Fruit fly (Drosophila melanogaster) whole organism, embryonic: ENCODE data around the gene CG5107.

Experiments used
- Adf1 ChIP-seq: fragments of 200-800 bp; sonication (Bioruptor generic); IDR thresholded peaks from 2 replicates; pipeline ENCODE4 v1.3.6; 2022; ENCODE audit warnings: missing biosample characterization, missing genetic modification characterization
- Atf3 ChIP-seq: fragments of 200-800 bp; sonication (Bioruptor generic); optimal IDR thresholded peaks from 3 replicates; lab custom pipeline; 2016; ENCODE audit warnings: missing biosample characterization, missing genetic modification characterization
- B-H2 ChIP-seq: fragments of 200-800 bp; sonication (Bioruptor generic); optimal IDR thresholded peaks from 2 replicates; lab custom pipeline; 2018; ENCODE audit warnings: missing biosample characterization, mild to moderate bottlenecking, missing genetic modification characterization
- CG11093 ChIP-seq: fragments of 200-800 bp; sonication (Bioruptor generic); IDR thresholded peaks from 3 replicates; pipeline ENCODE4 v1.3.6; 2022; ENCODE audit warnings: missing biosample characterization, missing genetic modification characterization
- CG11247 ChIP-seq: fragments of 200-800 bp; sonication (Bioruptor generic); IDR thresholded peaks from 2 replicates; pipeline ENCODE4 v1.3.6; 2022; ENCODE audit warnings: missing biosample characterization, missing genetic modification characterization
- CG11695 ChIP-seq: fragments of 200-800 bp; sonication (Bioruptor generic); IDR thresholded peaks from 3 replicates; pipeline ENCODE4 v1.3.6; 2022; ENCODE audit warnings: missing biosample characterization, missing genetic modification characterization
- CG11696 ChIP-seq: fragments of 200-800 bp; sonication (Bioruptor generic); IDR thresholded peaks from 2 replicates; pipeline ENCODE4 v1.3.6; 2022; ENCODE audit warnings: missing biosample characterization, missing genetic modification characterization
- CG12155 ChIP-seq: fragments of 200-800 bp; sonication (Bioruptor generic); optimal IDR thresholded peaks from 3 replicates; lab custom pipeline; 2016; ENCODE audit warnings: missing biosample characterization, missing genetic modification characterization
- CG12219 ChIP-seq: fragments of 200-800 bp; sonication (Bioruptor generic); optimal IDR thresholded peaks from 3 replicates; lab custom pipeline; 2018; ENCODE audit warnings: missing biosample characterization, mild to moderate bottlenecking, missing genetic modification characterization
- CG14965 ChIP-seq: fragments of 200-800 bp; sonication (Bioruptor generic); optimal IDR thresholded peaks from 2 replicates; lab custom pipeline; 2016; ENCODE audit warnings: missing biosample characterization, missing genetic modification characterization, borderline replicate concordance
- CG1647 ChIP-seq: fragments of 200-800 bp; sonication (Bioruptor generic); optimal IDR thresholded peaks from 3 replicates; lab custom pipeline; 2016; ENCODE audit warnings: missing biosample characterization, missing genetic modification characterization
- CG16863 ChIP-seq: fragments of 200-800 bp; sonication (Bioruptor generic); optimal IDR thresholded peaks from 3 replicates; lab custom pipeline; 2016; ENCODE audit warnings: missing biosample characterization, missing genetic modification characterization
- CG17359 ChIP-seq: fragments of 200-800 bp; sonication (Bioruptor generic); optimal IDR thresholded peaks from 3 replicates; lab custom pipeline; 2018; ENCODE audit warnings: missing biosample characterization, mild to moderate bottlenecking, missing genetic modification characterization, moderate library complexity
- CG32772 ChIP-seq: fragments of 200-800 bp; sonication (Bioruptor generic); IDR thresholded peaks from 2 replicates; pipeline ENCODE4 v1.3.6; 2022; ENCODE audit warnings: missing biosample characterization, missing genetic modification characterization
- CG6175 ChIP-seq: fragments of 200-800 bp; sonication (Bioruptor generic); IDR thresholded peaks from 3 replicates; pipeline ENCODE4 v1.3.6; 2022; ENCODE audit warnings: missing biosample characterization, missing genetic modification characterization
- CG6689 ChIP-seq: fragments of 200-800 bp; sonication (Bioruptor generic); IDR thresholded peaks from 2 replicates; pipeline ENCODE4 v1.3.6; 2022; ENCODE audit warnings: missing biosample characterization, missing genetic modification characterization
- CG7745 ChIP-seq: fragments of 200-800 bp; sonication (Bioruptor generic); optimal IDR thresholded peaks from 2 replicates; lab custom pipeline; 2018; ENCODE audit warnings: missing biosample characterization, mild to moderate bottlenecking, missing genetic modification characterization, moderate library complexity
- CG7963 ChIP-seq: fragments of 200-800 bp; sonication (Bioruptor generic); IDR thresholded peaks from 3 replicates; pipeline ENCODE4 v1.3.6; 2022; ENCODE audit warnings: missing biosample characterization, missing genetic modification characterization; ENCODE audit not compliant: partially characterized antibody
- CG9817 ChIP-seq: fragments of 200-800 bp; sonication (Bioruptor generic); optimal IDR thresholded peaks from 2 replicates; lab custom pipeline; 2018; ENCODE audit warnings: missing biosample characterization, mild to moderate bottlenecking, missing genetic modification characterization, moderate library complexity
- CG9876 ChIP-seq: fragments of 200-800 bp; sonication (Bioruptor generic); optimal IDR thresholded peaks from 2 replicates; lab custom pipeline; 2016; ENCODE audit warnings: missing biosample characterization, missing genetic modification characterization
- CTCF ChIP-seq: fragments of 200-800 bp; sonication (Bioruptor generic); optimal IDR thresholded peaks from 2 replicates; lab custom pipeline; 2017; ENCODE audit warnings: missing biosample characterization, mild to moderate bottlenecking, missing genetic modification characterization, moderate library complexity
- Camta ChIP-seq: fragments of 200-800 bp; sonication (Bioruptor generic); optimal IDR thresholded peaks from 2 replicates; lab custom pipeline; 2016; ENCODE audit warnings: missing biosample characterization, missing genetic modification characterization
- CrebB ChIP-seq: fragments of 200-800 bp; sonication (Bioruptor generic); optimal IDR thresholded peaks from 3 replicates; lab custom pipeline; 2018; ENCODE audit warnings: missing biosample characterization, mild to moderate bottlenecking, missing genetic modification characterization
- Doc2 ChIP-seq: fragments of 200-800 bp; sonication (Bioruptor generic); IDR thresholded peaks from 2 replicates; pipeline ENCODE4 v1.3.6; 2022; ENCODE audit warnings: missing biosample characterization, missing genetic modification characterization
- Doc3 ChIP-seq: fragments of 200-800 bp; sonication (Bioruptor generic); IDR thresholded peaks from 3 replicates; pipeline ENCODE4 v1.3.6; 2022; ENCODE audit warnings: missing biosample characterization, missing genetic modification characterization; ENCODE audit not compliant: partially characterized antibody
- Eip74EF ChIP-seq, 2 experiments: fragments of 200-800 bp in 1 of 2; fragments of >200 bp in 1 of 2; sonication (Bioruptor generic) in 1 of 2; optimal IDR thresholded peaks; 2 replicates each; lab custom pipeline; 2017 to 2019; ENCODE audit warnings: missing biosample characterization in 2 of 2, missing genetic modification characterization in 2 of 2, mild to moderate bottlenecking in 1 of 2, moderate library complexity in 1 of 2
- Fer1 ChIP-seq: fragments of 200-800 bp; sonication (Bioruptor generic); optimal IDR thresholded peaks from 2 replicates; lab custom pipeline; 2017; ENCODE audit warnings: missing biosample characterization, mild to moderate bottlenecking, missing genetic modification characterization
- Gsc ChIP-seq: fragments of 200-800 bp; sonication (Bioruptor generic); IDR thresholded peaks from 2 replicates; pipeline ENCODE4 v1.3.6; 2022; ENCODE audit warnings: missing biosample characterization, missing genetic modification characterization
- Med ChIP-seq: fragments of 200-800 bp; sonication (Bioruptor generic); peaks from one replicate; lab custom pipeline; 2016; ENCODE audit warnings: missing biosample characterization, missing genetic modification characterization, mild to moderate bottlenecking, inconsistent platforms, moderate library complexity
- Six4 ChIP-seq: fragments of 200-800 bp; sonication (Bioruptor generic); optimal IDR thresholded peaks from 2 replicates; lab custom pipeline; 2016; ENCODE audit warnings: missing biosample characterization, missing genetic modification characterization
- Ssrp ChIP-seq: fragments of 200-800 bp; sonication (Bioruptor generic); optimal IDR thresholded peaks from 2 replicates; lab custom pipeline; 2018; ENCODE audit warnings: missing biosample characterization, mild to moderate bottlenecking, missing genetic modification characterization, moderate library complexity
- abd-A ChIP-seq: fragments of 200-800 bp; sonication (Bioruptor generic); optimal IDR thresholded peaks from 3 replicates; lab custom pipeline; 2019; ENCODE audit warnings: missing biosample characterization, mild to moderate bottlenecking, missing genetic modification characterization, moderate library complexity
- ash1 ChIP-seq: fragments of 200-800 bp; sonication (Bioruptor generic); optimal IDR thresholded peaks from 2 replicates; lab custom pipeline; 2018; ENCODE audit warnings: missing biosample characterization, mild to moderate bottlenecking, missing genetic modification characterization
- corto ChIP-seq: fragments of 200-800 bp; sonication (Bioruptor generic); optimal IDR thresholded peaks from 2 replicates; lab custom pipeline; 2016; ENCODE audit warnings: missing biosample characterization, mild to moderate bottlenecking, missing genetic modification characterization, moderate library complexity
- croc ChIP-seq: fragments of 200-800 bp; sonication (Bioruptor generic); conservative IDR thresholded peaks from 3 replicates; pipeline ENCODE4 v1.3.6; 2022; ENCODE audit warnings: missing biosample characterization, missing genetic modification characterization
- crp ChIP-seq, 2 experiments: fragments of 200-800 bp; sonication (Bioruptor generic); optimal IDR thresholded peaks; 2 replicates in 1 of 2; 3 replicates in 1 of 2; lab custom pipeline; 2017; ENCODE audit warnings: missing biosample characterization in 2 of 2, missing genetic modification characterization in 2 of 2, mild to moderate bottlenecking in 1 of 2, moderate library complexity in 1 of 2
- dm ChIP-seq: fragments of 200-800 bp; sonication (Bioruptor generic); optimal IDR thresholded peaks from 3 replicates; lab custom pipeline; 2016; ENCODE audit warnings: missing biosample characterization, missing genetic modification characterization
- en ChIP-seq: fragments of 200-800 bp; sonication (Bioruptor generic); optimal IDR thresholded peaks from 2 replicates; lab custom pipeline; 2016; ENCODE audit warnings: missing biosample characterization, missing genetic modification characterization
- gsb ChIP-seq: fragments of 200-800 bp; sonication (Bioruptor generic); IDR thresholded peaks from 2 replicates; pipeline ENCODE4 v1.3.6; 2022; ENCODE audit warnings: missing biosample characterization, missing genetic modification characterization
- hb ChIP-seq: fragments of 200-800 bp; sonication (Bioruptor generic); IDR thresholded peaks from 3 replicates; pipeline ENCODE4 v1.3.6; 2022; ENCODE audit warnings: missing biosample characterization, missing genetic modification characterization; ENCODE audit not compliant: partially characterized antibody
- inv ChIP-seq: fragments of 200-800 bp; sonication (Bioruptor generic); IDR thresholded peaks from 2 replicates; pipeline ENCODE4 v1.3.6; 2022; ENCODE audit warnings: missing biosample characterization, missing genetic modification characterization; ENCODE audit not compliant: partially characterized antibody
- lola ChIP-seq, 3 experiments: fragments of >200 bp in 2 of 3; fragments of 200-800 bp in 1 of 3; sonication (Bioruptor generic) in 1 of 3; optimal IDR thresholded peaks; 2 replicates each; lab custom pipeline; 2017 to 2019; ENCODE audit warnings: missing biosample characterization in 3 of 3, missing genetic modification characterization in 3 of 3, mild to moderate bottlenecking in 1 of 3, moderate library complexity in 1 of 3
- mirr ChIP-seq: fragments of 200-800 bp; sonication (Bioruptor generic); optimal IDR thresholded peaks from 3 replicates; lab custom pipeline; 2018; ENCODE audit warnings: missing biosample characterization, mild to moderate bottlenecking, missing genetic modification characterization
- nerfin-2 ChIP-seq: fragments of 200-800 bp; sonication (Bioruptor generic); IDR thresholded peaks from 2 replicates; pipeline ENCODE4 v1.3.6; 2022; ENCODE audit warnings: missing biosample characterization, missing genetic modification characterization; ENCODE audit not compliant: partially characterized antibody
- pan ChIP-seq, 4 experiments: fragments of >200 bp in 3 of 4; fragments of 200-800 bp in 1 of 4; sonication (Bioruptor generic) in 1 of 4; optimal IDR thresholded peaks in 3 of 4; IDR thresholded peaks in 1 of 4; 2 replicates each; pipeline versions ENCODE4 v1.3.6 to Lab custom; 2017 to 2022; ENCODE audit warnings: missing biosample characterization in 2 of 4, missing genetic modification characterization in 2 of 4, mixed read lengths in 1 of 4
- pum ChIP-seq: fragments of 200-800 bp; sonication (Bioruptor generic); optimal IDR thresholded peaks from 2 replicates; lab custom pipeline; 2016; ENCODE audit warnings: missing biosample characterization, missing genetic modification characterization
- row ChIP-seq: fragments of 200-800 bp; sonication (Bioruptor generic); IDR thresholded peaks from 3 replicates; pipeline ENCODE4 v1.3.6; 2022; ENCODE audit warnings: missing biosample characterization, missing genetic modification characterization
- sisA ChIP-seq: fragments of 200-800 bp; sonication (Bioruptor generic); IDR thresholded peaks from 2 replicates; pipeline ENCODE4 v1.3.6; 2022; ENCODE audit warnings: missing biosample characterization, missing genetic modification characterization
- sug ChIP-seq: fragments of 200-800 bp; optimal IDR thresholded peaks from 2 replicates; lab custom pipeline; 2019; ENCODE audit warnings: missing biosample characterization, mild to moderate bottlenecking, missing genetic modification characterization, moderate library complexity
- twi ChIP-seq: fragments of 200-800 bp; optimal IDR thresholded peaks from 2 replicates; lab custom pipeline; 2019; ENCODE audit warnings: missing biosample characterization, mild to moderate bottlenecking, missing genetic modification characterization, moderate library complexity
- zfh2 ChIP-seq: fragments of 200-800 bp; sonication (Bioruptor generic); optimal IDR thresholded peaks from 2 replicates; lab custom pipeline; 2016; ENCODE audit warnings: missing biosample characterization, missing genetic modification characterization

CG5107 gene

dm6 chr3R:25489685-25490084 is 15.3 kb upstream of the CG5107 start:
- TF ChIP-seq CG1647 (no peak), CG16863 (GFP tag; lab: Kevin White, UChicago) (no peak), CG12219 (GFP tag; lab: Kevin White, UChicago) (no peak), pum (peak; percentile 24), croc (GFP tag; lab: Robert Waterston, UW) (no peak), Med (GFP tag; lab: Kevin White, UChicago) (peak; percentile 64), crp (GFP tag; optimal IDR thresholded peaks at IDR 0.05; lab: Kevin White, UChicago) (peak; percentile 26 to 38), CG11247 (GFP tag; lab: Robert Waterston, UW) (no peak), Ssrp (tag; lab: Kevin White, UChicago) (no peak), CG7745 (tag; lab: Kevin White, UChicago) (no peak), Atf3 (GFP tag; lab: Kevin White, UChicago) (no peak), CG32772 (GFP tag; lab: Robert Waterston, UW) (no peak), CG12155 (GFP tag; lab: Kevin White, UChicago) (no peak), corto (GFP tag; lab: Kevin White, UChicago) (no peak), twi (tag; lab: Kevin White, UChicago) (no peak), CG7963 (peak; percentile 55; the same call in 2 of the 3 replicates), Adf1 (GFP tag; lab: Robert Waterston, UW) (no peak), abd-A (tag; lab: Kevin White, UChicago) (no peak), CG11093 (GFP tag; lab: Robert Waterston, UW) (no peak), Doc3 (GFP tag; lab: Robert Waterston, UW) (peak; percentile 79), zfh2 (GFP tag; lab: Kevin White, UChicago) (no peak), Fer1 (GFP tag; lab: Kevin White, UChicago) (no peak), lola (GFP tag; optimal IDR thresholded peaks at IDR 0.05; lab: Kevin White, UChicago) (no peak), CG17359 (tag; lab: Kevin White, UChicago) (no peak), en (GFP tag; lab: Kevin White, UChicago) (no peak), CG9817 (tag; lab: Kevin White, UChicago) (no peak), mirr (GFP tag; lab: Kevin White, UChicago) (no peak), gsb (GFP tag; lab: Robert Waterston, UW) (no peak), Gsc (GFP tag; lab: Robert Waterston, UW) (no peak), dm (GFP tag; lab: Kevin White, UChicago) (peak; percentile 20), Six4 (GFP tag; lab: Kevin White, UChicago) (no peak), CG11696 (no peak), Camta (GFP tag; lab: Kevin White, UChicago) (no peak), Eip74EF (GFP tag; optimal IDR thresholded peaks at IDR 0.05; lab: Kevin White, UChicago) (no peak), sug (tag; lab: Kevin White, UChicago) (peak; percentile 35), row (GFP tag; lab: Robert Waterston, UW) (peak; percentile 22; the same call in 1 of the 3 replicates), B-H2 (GFP tag; lab: Kevin White, UChicago) (no peak), CrebB (tag; lab: Kevin White, UChicago) (no peak), Doc2 (GFP tag; lab: Robert Waterston, UW) (no peak), sisA (GFP tag; lab: Robert Waterston, UW) (0 out of 2 replicates have a peak, but pooled peaks have one; percentile 18), hb (GFP tag; lab: Robert Waterston, UW) (0 out of 3 replicates have a peak, but pooled peaks have one; percentile 23), CG6689 (GFP tag; lab: Robert Waterston, UW) (no peak), ash1 (GFP tag; lab: Kevin White, UChicago) (no peak), inv (GFP tag; lab: Robert Waterston, UW) (peak; percentile 55), CG14965 (GFP tag; lab: Kevin White, UChicago) (no peak), CG6175 (no peak), CG11695 (GFP tag; lab: Robert Waterston, UW) (no peak), nerfin-2 (GFP tag; lab: Robert Waterston, UW) (peak; percentile 60; the same call in 1 of the 2 replicates), CG9876 (no peak), CTCF (GFP tag; lab: Kevin White, UChicago) (no peak), pan (optimal IDR thresholded peaks at IDR 0.05; lab: Kevin White, UChicago) (no peak), pan (GFP tag; optimal IDR thresholded peaks at IDR 0.05 in 1 of 2, IDR thresholded peaks at IDR 0.05 in 1 of 2) (peak in 1 of 2 experiments; percentile 10)
